Fruit fly (Drosophila melanogaster) whole organism, embryonic: Measurements from ENCODE around the gene CG31636.

Source experiments
- Atf6 ChIP-seq: fragments of 200-800 bp; sonication (Bioruptor generic); IDR thresholded peaks from 2 replicates; pipeline ENCODE4 v1.3.6; 2022; ENCODE audit warnings: missing biosample characterization, missing genetic modification characterization
- CG10274 ChIP-seq: fragments of 200-800 bp; sonication (Bioruptor generic); optimal IDR thresholded peaks from 3 replicates; lab custom pipeline; 2017; ENCODE audit warnings: missing biosample characterization, mild to moderate bottlenecking, missing genetic modification characterization
- CG11093 ChIP-seq: fragments of 200-800 bp; sonication (Bioruptor generic); IDR thresholded peaks from 3 replicates; pipeline ENCODE4 v1.3.6; 2022; ENCODE audit warnings: missing biosample characterization, missing genetic modification characterization
- CG11398 ChIP-seq: fragments of 200-800 bp; sonication (Bioruptor generic); optimal IDR thresholded peaks from 2 replicates; lab custom pipeline; 2016; ENCODE audit warnings: missing biosample characterization, missing genetic modification characterization
- CG12942 ChIP-seq: fragments of 200-800 bp; sonication (Bioruptor generic); optimal IDR thresholded peaks from 3 replicates; lab custom pipeline; 2016; ENCODE audit warnings: missing biosample characterization, missing genetic modification characterization
- CG13775 ChIP-seq: fragments of 200-800 bp; sonication (Bioruptor generic); optimal IDR thresholded peaks from 3 replicates; lab custom pipeline; 2017; ENCODE audit warnings: missing biosample characterization, mild to moderate bottlenecking, missing genetic modification characterization
- CG15011 ChIP-seq: fragments of 200-800 bp; sonication (Bioruptor generic); optimal IDR thresholded peaks from 3 replicates; lab custom pipeline; 2018; ENCODE audit warnings: missing biosample characterization, mild to moderate bottlenecking, missing genetic modification characterization
- CG15696 ChIP-seq: fragments of 200-800 bp; sonication (Bioruptor generic); optimal IDR thresholded peaks from 2 replicates; lab custom pipeline; 2019; ENCODE audit warnings: missing biosample characterization, mild to moderate bottlenecking, missing genetic modification characterization, moderate library complexity
- CG1603 ChIP-seq: fragments of 200-800 bp; sonication (Bioruptor generic); optimal IDR thresholded peaks from 2 replicates; lab custom pipeline; 2019; ENCODE audit warnings: missing biosample characterization, mild to moderate bottlenecking, missing genetic modification characterization, moderate library complexity
- CG33213 ChIP-seq: fragments of 200-800 bp; sonication (Bioruptor generic); optimal IDR thresholded peaks from 3 replicates; lab custom pipeline; 2016; ENCODE audit warnings: missing biosample characterization, missing genetic modification characterization
- CG4404 ChIP-seq: fragments of 200-800 bp; sonication (Bioruptor generic); IDR thresholded peaks from 2 replicates; pipeline ENCODE4 v1.3.6; 2022; ENCODE audit warnings: missing biosample characterization, missing genetic modification characterization
- CG8281 ChIP-seq: fragments of 200-800 bp; sonication (Bioruptor generic); optimal IDR thresholded peaks from 2 replicates; lab custom pipeline; 2018; ENCODE audit warnings: missing biosample characterization, mild to moderate bottlenecking, missing genetic modification characterization, moderate library complexity
- CG8944 ChIP-seq: fragments of 200-800 bp; sonication (Bioruptor generic); optimal IDR thresholded peaks from 3 replicates; lab custom pipeline; 2016; ENCODE audit warnings: missing biosample characterization, missing genetic modification characterization
- CG9727 ChIP-seq: fragments of 200-800 bp; sonication (Bioruptor generic); optimal IDR thresholded peaks from 3 replicates; lab custom pipeline; 2017; ENCODE audit warnings: missing biosample characterization, mild to moderate bottlenecking, missing genetic modification characterization
- CG9876 ChIP-seq: fragments of 200-800 bp; sonication (Bioruptor generic); optimal IDR thresholded peaks from 2 replicates; lab custom pipeline; 2016; ENCODE audit warnings: missing biosample characterization, missing genetic modification characterization
- CHES-1-like ChIP-seq: fragments of 200-800 bp; sonication (Bioruptor generic); optimal IDR thresholded peaks from 2 replicates; lab custom pipeline; 2016; ENCODE audit warnings: missing biosample characterization, missing genetic modification characterization
- CoRest ChIP-seq: fragments of 200-800 bp; sonication (Bioruptor generic); optimal IDR thresholded peaks from 3 replicates; lab custom pipeline; 2018; ENCODE audit warnings: missing biosample characterization, mild to moderate bottlenecking, missing genetic modification characterization, moderate library complexity
- Dfd ChIP-seq, 2 experiments: fragments of >200 bp; optimal IDR thresholded peaks; 2 replicates each; lab custom pipeline; 2017; ENCODE audit warnings: missing biosample characterization in 2 of 2, missing genetic modification characterization in 2 of 2
- Fer2 ChIP-seq: fragments of 200-800 bp; sonication (Bioruptor generic); optimal IDR thresholded peaks from 2 replicates; lab custom pipeline; 2018; ENCODE audit warnings: missing biosample characterization, mild to moderate bottlenecking, missing genetic modification characterization, moderate library complexity
- GATAe ChIP-seq: fragments of 200-800 bp; sonication (Bioruptor generic); conservative IDR thresholded peaks from 2 replicates; pipeline ENCODE4 v1.3.6; 2022; ENCODE audit warnings: missing biosample characterization, missing genetic modification characterization
- HLHmδ ChIP-seq: fragments of 200-800 bp; sonication (Bioruptor generic); optimal IDR thresholded peaks from 2 replicates; lab custom pipeline; 2018; ENCODE audit warnings: missing biosample characterization, mild to moderate bottlenecking, missing genetic modification characterization, moderate library complexity
- Mad ChIP-seq: fragments of 200-800 bp; sonication (Bioruptor generic); optimal IDR thresholded peaks from 2 replicates; lab custom pipeline; 2016; ENCODE audit warnings: missing biosample characterization, missing genetic modification characterization
- Meics ChIP-seq: fragments of 200-800 bp; sonication (Bioruptor generic); optimal IDR thresholded peaks from 2 replicates; lab custom pipeline; 2017; ENCODE audit warnings: missing biosample characterization, mild to moderate bottlenecking, missing genetic modification characterization
- NK7.1 ChIP-seq: fragments of 200-800 bp; sonication (Bioruptor generic); optimal IDR thresholded peaks from 3 replicates; lab custom pipeline; 2016; ENCODE audit warnings: missing biosample characterization, missing genetic modification characterization
- Oaz ChIP-seq: fragments of 200-800 bp; sonication (Bioruptor generic); IDR thresholded peaks from 2 replicates; pipeline ENCODE4 v1.3.6; 2022; ENCODE audit warnings: missing biosample characterization, missing genetic modification characterization
- PHDP ChIP-seq: fragments of 200-800 bp; sonication (Bioruptor generic); optimal IDR thresholded peaks from 3 replicates; lab custom pipeline; 2018; ENCODE audit warnings: missing biosample characterization, mild to moderate bottlenecking, missing genetic modification characterization, moderate library complexity
- Poxn ChIP-seq: fragments of 200-800 bp; sonication (Bioruptor generic); IDR thresholded peaks from 2 replicates; pipeline ENCODE4 v1.3.6; 2022; ENCODE audit warnings: missing biosample characterization, missing genetic modification characterization
- Xbp1 ChIP-seq: fragments of 200-800 bp; sonication (Bioruptor generic); optimal IDR thresholded peaks from 3 replicates; lab custom pipeline; 2016; ENCODE audit warnings: missing biosample characterization, mild to moderate bottlenecking, missing genetic modification characterization
- Xrp1 ChIP-seq: fragments of 200-800 bp; sonication (Bioruptor generic); IDR thresholded peaks from 2 replicates; pipeline ENCODE4 v1.3.6; 2022; ENCODE audit warnings: missing biosample characterization, missing genetic modification characterization
- al ChIP-seq: fragments of 200-800 bp; sonication (Bioruptor generic); IDR thresholded peaks from 2 replicates; pipeline ENCODE4 v1.3.6; 2022; ENCODE audit warnings: missing biosample characterization, missing genetic modification characterization
- aop ChIP-seq: fragments of 200-800 bp; sonication (Bioruptor generic); IDR thresholded peaks from 2 replicates; pipeline ENCODE4 v1.3.6; 2022; ENCODE audit warnings: missing biosample characterization, missing genetic modification characterization
- bowl ChIP-seq: fragments of 200-800 bp; sonication (Bioruptor generic); IDR thresholded peaks from 2 replicates; pipeline ENCODE4 v1.3.6; 2022; ENCODE audit warnings: missing biosample characterization, missing genetic modification characterization
- corto ChIP-seq: fragments of 200-800 bp; sonication (Bioruptor generic); optimal IDR thresholded peaks from 2 replicates; lab custom pipeline; 2016; ENCODE audit warnings: missing biosample characterization, mild to moderate bottlenecking, missing genetic modification characterization, moderate library complexity
- dysf ChIP-seq: fragments of 200-800 bp; sonication (Bioruptor generic); IDR thresholded peaks from 3 replicates; pipeline ENCODE4 v1.3.6; 2022; ENCODE audit warnings: missing biosample characterization, missing genetic modification characterization
- eyg ChIP-seq: fragments of 200-800 bp; sonication (Bioruptor generic); optimal IDR thresholded peaks from 3 replicates; lab custom pipeline; 2016; ENCODE audit warnings: missing biosample characterization, missing genetic modification characterization
- h ChIP-seq: fragments of >200 bp; optimal IDR thresholded peaks from 2 replicates; lab custom pipeline; 2017
- hbn ChIP-seq: fragments of 200-800 bp; sonication (Bioruptor generic); IDR thresholded peaks from 2 replicates; pipeline ENCODE4 v1.3.6; 2022; ENCODE audit warnings: missing biosample characterization, missing genetic modification characterization; ENCODE audit not compliant: partially characterized antibody
- hkb ChIP-seq, 2 experiments: fragments of 200-800 bp in 1 of 2; fragments of >200 bp in 1 of 2; sonication (Bioruptor generic) in 1 of 2; IDR thresholded peaks in 1 of 2; optimal IDR thresholded peaks in 1 of 2; 2 replicates each; pipeline versions ENCODE4 v1.3.6 to Lab custom; 2017 to 2022; ENCODE audit warnings: missing biosample characterization in 1 of 2, missing genetic modification characterization in 1 of 2
- jigr1 ChIP-seq: fragments of 200-800 bp; sonication (Bioruptor generic); IDR thresholded peaks from 3 replicates; pipeline ENCODE4 v1.3.6; 2022; ENCODE audit warnings: missing biosample characterization, missing genetic modification characterization
- lbe ChIP-seq: fragments of 200-800 bp; sonication (Bioruptor generic); optimal IDR thresholded peaks from 2 replicates; lab custom pipeline; 2016; ENCODE audit warnings: missing biosample characterization, mild to moderate bottlenecking, missing genetic modification characterization
- phol ChIP-seq: fragments of 200-800 bp; sonication (Bioruptor generic); optimal IDR thresholded peaks from 3 replicates; lab custom pipeline; 2018; ENCODE audit warnings: missing biosample characterization, mild to moderate bottlenecking, missing genetic modification characterization, moderate library complexity
- prd ChIP-seq, 3 experiments: fragments of >200 bp in 2 of 3; fragments of 200-800 bp in 1 of 3; sonication (Bioruptor generic) in 1 of 3; optimal IDR thresholded peaks in 2 of 3; IDR thresholded peaks in 1 of 3; 2 replicates in 2 of 3; 3 replicates in 1 of 3; pipeline versions ENCODE4 v1.3.6 to Lab custom; 2017 to 2022; ENCODE audit warnings: missing biosample characterization in 1 of 3, missing genetic modification characterization in 1 of 3
- pum ChIP-seq: fragments of 200-800 bp; sonication (Bioruptor generic); optimal IDR thresholded peaks from 2 replicates; lab custom pipeline; 2016; ENCODE audit warnings: missing biosample characterization, missing genetic modification characterization
- ro ChIP-seq: fragments of 200-800 bp; sonication (Bioruptor generic); IDR thresholded peaks from 2 replicates; pipeline ENCODE4 v1.3.6; 2022; ENCODE audit warnings: missing biosample characterization, missing genetic modification characterization
- schlank ChIP-seq: fragments of 200-800 bp; sonication (Bioruptor generic); optimal IDR thresholded peaks from 2 replicates; lab custom pipeline; 2018; ENCODE audit warnings: missing biosample characterization, mild to moderate bottlenecking, missing genetic modification characterization
- sens ChIP-seq: fragments of 200-800 bp; sonication (Bioruptor generic); peaks from one replicate; lab custom pipeline; 2016; ENCODE audit warnings: missing biosample characterization, missing genetic modification characterization
- stc ChIP-seq: fragments of 200-800 bp; sonication (Bioruptor generic); IDR thresholded peaks from 2 replicates; pipeline ENCODE4 v1.3.6; 2022; ENCODE audit warnings: missing biosample characterization, missing genetic modification characterization
- tx ChIP-seq: fragments of 200-800 bp; sonication (Bioruptor generic); optimal IDR thresholded peaks from 2 replicates; lab custom pipeline; 2016; ENCODE audit warnings: missing biosample characterization, missing genetic modification characterization
- vvl ChIP-seq: fragments of 200-800 bp; sonication (Bioruptor generic); IDR thresholded peaks from 2 replicates; pipeline ENCODE4 v1.3.6; 2022; ENCODE audit warnings: missing biosample characterization, missing genetic modification characterization
- wdn ChIP-seq: fragments of 200-800 bp; sonication (Bioruptor generic); IDR thresholded peaks from 2 replicates; pipeline ENCODE4 v1.3.6; 2022; ENCODE audit warnings: missing biosample characterization, missing genetic modification characterization
- zf30C ChIP-seq: fragments of 200-800 bp; sonication (Bioruptor generic); optimal IDR thresholded peaks from 3 replicates; lab custom pipeline; 2018; ENCODE audit warnings: missing biosample characterization, mild to moderate bottlenecking, missing genetic modification characterization

The CG31636 gene

dm6 chr2L:6648163-6648628 lies 9.8 kb downstream of the CG31636 start (continued):
- peak; percentile 92 for TF ChIP-seq stc (GFP tag; lab: Robert Waterston, UW)
- peak; percentile 87 for TF ChIP-seq lbe
- peak; percentile 88 for TF ChIP-seq CG4404 (GFP tag; lab: Robert Waterston, UW)
- TF ChIP-seq CG33213 (GFP tag; lab: Kevin White, UChicago), result peak; percentile 88
- TF ChIP-seq Fer2 (tag; lab: Kevin White, UChicago), result peak; percentile 92
- TF ChIP-seq prd (optimal IDR thresholded peaks at IDR 0.05; lab: Kevin White, UChicago), result no peak
- TF ChIP-seq prd (GFP tag; IDR thresholded peaks at IDR 0.05; lab: Robert Waterston, UW), result peak; percentile 93
- peak; percentile 50 for TF ChIP-seq zf30C (GFP tag; lab: Kevin White, UChicago)
- TF ChIP-seq bowl (GFP tag; lab: Robert Waterston, UW), result peak; percentile 85
- TF ChIP-seq aop (GFP tag; lab: Robert Waterston, UW), result no peak
- peak; percentile 76 for TF ChIP-seq corto
- TF ChIP-seq tx (GFP tag; lab: Kevin White, UChicago), result peak; percentile 89
- peak; percentile 77 for TF ChIP-seq CG9876
- peak; percentile 75 for TF ChIP-seq CG11398 (GFP tag; lab: Kevin White, UChicago)
- peak; percentile 86 for TF ChIP-seq GATAe (GFP tag; lab: Robert Waterston, UW)
- TF ChIP-seq Poxn (GFP tag; lab: Robert Waterston, UW), result peak; percentile 71
- TF ChIP-seq Xrp1 (GFP tag; lab: Robert Waterston, UW), result peak; percentile 95
- TF ChIP-seq HLHmδ (GFP tag; lab: Kevin White, UChicago), result no peak
- TF ChIP-seq vvl (GFP tag; lab: Robert Waterston, UW), result peak; percentile 94
- TF ChIP-seq ro, result peak; percentile 80
- TF ChIP-seq al, result peak; percentile 91
- TF ChIP-seq hkb (optimal IDR thresholded peaks at IDR 0.05; lab: Kevin White, UChicago), result no peak
- TF ChIP-seq hkb (GFP tag; IDR thresholded peaks at IDR 0.05; lab: Robert Waterston, UW), result peak; percentile 95
- TF ChIP-seq CG1603 (tag; lab: Kevin White, UChicago), result peak; percentile 82
- peak; percentile 89 for TF ChIP-seq CHES-1-like (GFP tag; lab: Kevin White, UChicago)
- peak; percentile 91 for TF ChIP-seq pum (GFP tag; lab: Kevin White, UChicago)
- TF ChIP-seq hbn (GFP tag; lab: Robert Waterston, UW), result no peak
- peak; percentile 89 for TF ChIP-seq CG8944
- TF ChIP-seq CG15011 (GFP tag; lab: Kevin White, UChicago), result peak; percentile 95
- peak; percentile 97 for TF ChIP-seq Meics (GFP tag; lab: Kevin White, UChicago)
- TF ChIP-seq jigr1 (GFP tag; lab: Robert Waterston, UW), result peak; percentile 82
- TF ChIP-seq PHDP (tag; lab: Kevin White, UChicago), result peak; percentile 96
- TF ChIP-seq Atf6 (GFP tag; lab: Robert Waterston, UW), result peak; percentile 96
- peak; percentile 78 for TF ChIP-seq eyg (GFP tag; lab: Kevin White, UChicago)
- TF ChIP-seq CoRest, result peak; percentile 98
- TF ChIP-seq CG8281 (tag; lab: Kevin White, UChicago), result peak; percentile 86
- peak; percentile 97 for TF ChIP-seq CG9727 (GFP tag; lab: Kevin White, UChicago)
- TF ChIP-seq CG13775 (GFP tag; lab: Kevin White, UChicago), result peak; percentile 98
- TF ChIP-seq wdn (GFP tag; lab: Robert Waterston, UW), result peak; percentile 83
- TF ChIP-seq schlank (tag; lab: Kevin White, UChicago), result peak; percentile 85
- TF ChIP-seq Xbp1 (GFP tag; lab: Kevin White, UChicago), result peak; percentile 96
- peak; percentile 70 for TF ChIP-seq NK7.1 (GFP tag; lab: Kevin White, UChicago)
- TF ChIP-seq CG11093 (GFP tag; lab: Robert Waterston, UW), result peak; percentile 80
- peak; percentile 99 for TF ChIP-seq sens (GFP tag; lab: Kevin White, UChicago)
- TF ChIP-seq Oaz (GFP tag; lab: Robert Waterston, UW), result peak; percentile 93
- peak; percentile 96 for TF ChIP-seq CG15696 (tag; lab: Kevin White, UChicago)
- TF ChIP-seq CG12942 (GFP tag; lab: Kevin White, UChicago), result peak; percentile 93
- TF ChIP-seq Dfd (GFP tag; optimal IDR thresholded peaks at IDR 0.05; lab: Kevin White, UChicago), result peak in 1 of 2 experiments; percentile 51
- peak; percentile 97 for TF ChIP-seq phol (tag; lab: Kevin White, UChicago)
- TF ChIP-seq h (lab: Kevin White, UChicago), result no peak
- peak; percentile 95 for TF ChIP-seq Mad
- peak; percentile 95 for TF ChIP-seq dysf
- peak; percentile 87 for TF ChIP-seq CG10274
